Fruit fly (Drosophila melanogaster) whole organism, wandering third instar larva: ENCODE data around the gene msk.

Source experiments
- CG32264 ChIP-seq: fragments of 200-800 bp; sonication (Bioruptor generic); optimal IDR thresholded peaks from 2 replicates; lab custom pipeline; 2016; ENCODE audit warnings: missing biosample characterization, missing genetic modification characterization
- CrebA ChIP-seq: fragments of 200-800 bp; sonication (Bioruptor generic); optimal IDR thresholded peaks from 2 replicates; lab custom pipeline; 2016; ENCODE audit warnings: missing biosample characterization, mild to moderate bottlenecking, missing genetic modification characterization, borderline replicate concordance
- Hr78 ChIP-seq: fragments of >200 bp; optimal IDR thresholded peaks from 2 replicates; lab custom pipeline; 2017; ENCODE audit warnings: missing biosample characterization, missing genetic modification characterization
- Mio ChIP-seq: sonication (Bioruptor generic); optimal IDR thresholded peaks from 2 replicates; lab custom pipeline; 2016; ENCODE audit warnings: missing biosample characterization, missing genetic modification characterization
- dmrt93B ChIP-seq: fragments of 200-800 bp; sonication (Bioruptor generic); optimal IDR thresholded peaks from 2 replicates; lab custom pipeline; 2018; ENCODE audit warnings: missing biosample characterization, mild to moderate bottlenecking, missing genetic modification characterization
- dsf ChIP-seq: sonication (Bioruptor generic); optimal IDR thresholded peaks from 2 replicates; lab custom pipeline; 2016; ENCODE audit warnings: missing biosample characterization, missing genetic modification characterization, borderline replicate concordance
- rgr ChIP-seq: fragments of 200-800 bp; sonication (Bioruptor generic); optimal IDR thresholded peaks from 3 replicates; lab custom pipeline; 2016; ENCODE audit warnings: missing biosample characterization, mild to moderate bottlenecking, missing genetic modification characterization
- sage ChIP-seq: fragments of 200-800 bp; sonication (Bioruptor generic); optimal IDR thresholded peaks from 2 replicates; lab custom pipeline; 2016; ENCODE audit warnings: missing biosample characterization, mild to moderate bottlenecking, missing genetic modification characterization
- woc ChIP-seq: sonication (Bioruptor generic); optimal IDR thresholded peaks from 2 replicates; lab custom pipeline; 2016; ENCODE audit warnings: missing biosample characterization, mild to moderate bottlenecking, missing genetic modification characterization

- TF ChIP-seq sage (no peak), Mio (GFP tag; lab: Kevin White, UChicago) (no peak), Hr78 (no peak), dsf (GFP tag; lab: Kevin White, UChicago) (no peak), rgr (GFP tag; lab: Kevin White, UChicago) (no peak), CrebA (no peak), CG32264 (GFP tag; lab: Kevin White, UChicago) (no peak), woc (GFP tag; lab: Kevin White, UChicago) (no peak), dmrt93B (GFP tag; lab: Kevin White, UChicago) (no peak)
Measured at dm6 chr3L:8077953-8078352, 38.0 kb upstream of the msk start.
